Fruit fly (Drosophila melanogaster) whole organism, embryonic: ENCODE data around the gene dod.

Experiments used
- B-H1 ChIP-seq: fragments of 200-800 bp; sonication (Bioruptor generic); IDR thresholded peaks from 3 replicates; pipeline ENCODE4 v1.3.6; 2022; ENCODE audit warnings: missing biosample characterization, missing genetic modification characterization
- CG10209 ChIP-seq: fragments of 200-800 bp; sonication (Bioruptor generic); optimal IDR thresholded peaks from 3 replicates; lab custom pipeline; 2017; ENCODE audit warnings: missing biosample characterization, mild to moderate bottlenecking, missing genetic modification characterization, missing genetic modification reagents
- CG11695 ChIP-seq: fragments of 200-800 bp; sonication (Bioruptor generic); IDR thresholded peaks from 3 replicates; pipeline ENCODE4 v1.3.6; 2022; ENCODE audit warnings: missing biosample characterization, missing genetic modification characterization
- CG11696 ChIP-seq: fragments of 200-800 bp; sonication (Bioruptor generic); IDR thresholded peaks from 2 replicates; pipeline ENCODE4 v1.3.6; 2022; ENCODE audit warnings: missing biosample characterization, missing genetic modification characterization
- CG12104 ChIP-seq: fragments of 200-800 bp; sonication (Bioruptor generic); optimal IDR thresholded peaks from 3 replicates; lab custom pipeline; 2016; ENCODE audit warnings: missing biosample characterization, missing genetic modification characterization
- CG12391 ChIP-seq: fragments of 200-800 bp; sonication (Bioruptor generic); optimal IDR thresholded peaks from 3 replicates; lab custom pipeline; 2018; ENCODE audit warnings: missing biosample characterization, mild to moderate bottlenecking, missing genetic modification characterization, moderate library complexity
- CG15011 ChIP-seq: fragments of 200-800 bp; sonication (Bioruptor generic); optimal IDR thresholded peaks from 3 replicates; lab custom pipeline; 2018; ENCODE audit warnings: missing biosample characterization, mild to moderate bottlenecking, missing genetic modification characterization
- CG15696 ChIP-seq: fragments of 200-800 bp; sonication (Bioruptor generic); optimal IDR thresholded peaks from 2 replicates; lab custom pipeline; 2019; ENCODE audit warnings: missing biosample characterization, mild to moderate bottlenecking, missing genetic modification characterization, moderate library complexity
- CG17361 ChIP-seq: fragments of 200-800 bp; sonication (Bioruptor generic); IDR thresholded peaks from 3 replicates; pipeline ENCODE4 v1.3.6; 2022; ENCODE audit warnings: missing biosample characterization, missing genetic modification characterization
- CG17612 ChIP-seq: fragments of 200-800 bp; sonication (Bioruptor generic); IDR thresholded peaks from 2 replicates; pipeline ENCODE4 v1.3.6; 2022; ENCODE audit warnings: missing biosample characterization, missing genetic modification characterization
- CG17802 ChIP-seq: fragments of 200-800 bp; sonication (Bioruptor generic); optimal IDR thresholded peaks from 2 replicates; lab custom pipeline; 2018; ENCODE audit warnings: missing biosample characterization, mild to moderate bottlenecking, missing genetic modification characterization, moderate library complexity
- CG17912 ChIP-seq: fragments of 200-800 bp; sonication (Bioruptor generic); optimal IDR thresholded peaks from 2 replicates; lab custom pipeline; 2018; ENCODE audit warnings: missing biosample characterization, mild to moderate bottlenecking, missing genetic modification characterization
- CG1832 ChIP-seq: fragments of 200-800 bp; sonication (Bioruptor generic); optimal IDR thresholded peaks from 2 replicates; lab custom pipeline; 2017; ENCODE audit warnings: missing biosample characterization, mild to moderate bottlenecking, missing genetic modification characterization, inconsistent platforms
- CG32772 ChIP-seq: fragments of 200-800 bp; sonication (Bioruptor generic); IDR thresholded peaks from 2 replicates; pipeline ENCODE4 v1.3.6; 2022; ENCODE audit warnings: missing biosample characterization, missing genetic modification characterization
- CG34422 ChIP-seq: fragments of 200-800 bp; sonication (Bioruptor generic); IDR thresholded peaks from 3 replicates; pipeline ENCODE4 v1.3.6; 2022; ENCODE audit warnings: missing biosample characterization, missing genetic modification characterization
- CG3726 ChIP-seq: fragments of 200-800 bp; sonication (Bioruptor generic); IDR thresholded peaks from 3 replicates; pipeline ENCODE4, ENCODE4 v1.3.6; 2022; ENCODE audit warnings: missing biosample characterization, missing genetic modification characterization
- CG5180 ChIP-seq: fragments of 200-800 bp; sonication (Bioruptor generic); optimal IDR thresholded peaks from 3 replicates; lab custom pipeline; 2017; ENCODE audit warnings: missing biosample characterization, missing genetic modification characterization, mild to moderate bottlenecking, moderate library complexity, missing genetic modification reagents
- CG6272 ChIP-seq: fragments of 200-800 bp; sonication (Bioruptor generic); IDR thresholded peaks from 2 replicates; pipeline ENCODE4 v1.3.6; 2022; ENCODE audit warnings: missing biosample characterization, missing genetic modification characterization
- CG7963 ChIP-seq: fragments of 200-800 bp; sonication (Bioruptor generic); IDR thresholded peaks from 3 replicates; pipeline ENCODE4 v1.3.6; 2022; ENCODE audit warnings: missing biosample characterization, missing genetic modification characterization; ENCODE audit not compliant: partially characterized antibody
- CG8290 ChIP-seq, 3 experiments: fragments of 200-800 bp; sonication (Bioruptor generic); optimal IDR thresholded peaks; 2 replicates each; lab custom pipeline; 2016 to 2019; ENCODE audit warnings: missing biosample characterization in 3 of 3, missing genetic modification characterization in 3 of 3, mild to moderate bottlenecking in 2 of 3, moderate library complexity in 1 of 3
- D19B ChIP-seq: fragments of 200-800 bp; sonication (Bioruptor generic); optimal IDR thresholded peaks from 2 replicates; lab custom pipeline; 2017; ENCODE audit warnings: missing biosample characterization, mild to moderate bottlenecking, missing genetic modification characterization
- Dad ChIP-seq: fragments of 200-800 bp; sonication (Bioruptor generic); optimal IDR thresholded peaks from 3 replicates; lab custom pipeline; 2016; ENCODE audit warnings: missing biosample characterization, missing genetic modification characterization
- Dek ChIP-seq: fragments of 200-800 bp; sonication (Bioruptor generic); optimal IDR thresholded peaks from 3 replicates; lab custom pipeline; 2019; ENCODE audit warnings: missing biosample characterization, mild to moderate bottlenecking, missing genetic modification characterization, moderate library complexity
- Dref ChIP-seq: fragments of 200-800 bp; sonication (Bioruptor generic); IDR thresholded peaks from 2 replicates; pipeline ENCODE4 v1.3.6; 2022; ENCODE audit warnings: missing biosample characterization, missing genetic modification characterization
- Eip74EF ChIP-seq, 2 experiments: fragments of 200-800 bp in 1 of 2; fragments of >200 bp in 1 of 2; sonication (Bioruptor generic) in 1 of 2; optimal IDR thresholded peaks; 2 replicates each; lab custom pipeline; 2017 to 2019; ENCODE audit warnings: missing biosample characterization in 2 of 2, missing genetic modification characterization in 2 of 2, mild to moderate bottlenecking in 1 of 2, moderate library complexity in 1 of 2
- Fer1 ChIP-seq: fragments of 200-800 bp; sonication (Bioruptor generic); optimal IDR thresholded peaks from 2 replicates; lab custom pipeline; 2017; ENCODE audit warnings: missing biosample characterization, mild to moderate bottlenecking, missing genetic modification characterization
- HLH54F ChIP-seq: fragments of 200-800 bp; sonication (Bioruptor generic); optimal IDR thresholded peaks from 3 replicates; lab custom pipeline; 2016; ENCODE audit warnings: missing biosample characterization, missing genetic modification characterization
- Hand ChIP-seq: fragments of 200-800 bp; sonication (Bioruptor generic); optimal IDR thresholded peaks from 2 replicates; lab custom pipeline; 2017; ENCODE audit warnings: mild to moderate bottlenecking, missing biosample characterization, missing genetic modification reagents, missing genetic modification characterization
- Lim3 ChIP-seq: fragments of 200-800 bp; sonication (Bioruptor generic); IDR thresholded peaks from 2 replicates; pipeline ENCODE4 v1.3.6; 2022; ENCODE audit warnings: missing biosample characterization, missing genetic modification characterization
- Lpt ChIP-seq: fragments of >200 bp; optimal IDR thresholded peaks from 2 replicates; lab custom pipeline; 2018; ENCODE audit warnings: missing biosample characterization, missing genetic modification characterization
- MBD-R2 ChIP-seq: fragments of 200-800 bp; sonication (Bioruptor generic); IDR thresholded peaks from 2 replicates; pipeline ENCODE4 v1.3.6; 2022; ENCODE audit warnings: missing biosample characterization, missing genetic modification characterization
- NK7.1 ChIP-seq: fragments of 200-800 bp; sonication (Bioruptor generic); optimal IDR thresholded peaks from 3 replicates; lab custom pipeline; 2016; ENCODE audit warnings: missing biosample characterization, missing genetic modification characterization
- Sry-β ChIP-seq: fragments of 200-800 bp; sonication (Bioruptor generic); optimal IDR thresholded peaks from 2 replicates; lab custom pipeline; 2018; ENCODE audit warnings: missing biosample characterization, mild to moderate bottlenecking, missing genetic modification characterization, moderate library complexity
- Sry-δ ChIP-seq: fragments of 200-800 bp; sonication (Bioruptor generic); optimal IDR thresholded peaks from 2 replicates; lab custom pipeline; 2016; ENCODE audit warnings: missing biosample characterization, missing genetic modification characterization
- Taf1 ChIP-seq: fragments of 200-800 bp; sonication (Bioruptor generic); IDR thresholded peaks from 2 replicates; pipeline ENCODE4 v1.3.6; 2022; ENCODE audit warnings: missing biosample characterization, missing genetic modification characterization
- Xbp1 ChIP-seq: fragments of 200-800 bp; sonication (Bioruptor generic); optimal IDR thresholded peaks from 3 replicates; lab custom pipeline; 2016; ENCODE audit warnings: missing biosample characterization, mild to moderate bottlenecking, missing genetic modification characterization
- ara ChIP-seq: fragments of 200-800 bp; sonication (Bioruptor generic); IDR thresholded peaks from 2 replicates; pipeline ENCODE4 v1.3.6; 2022; ENCODE audit warnings: missing biosample characterization, missing genetic modification characterization
- ash1 ChIP-seq: fragments of 200-800 bp; sonication (Bioruptor generic); optimal IDR thresholded peaks from 2 replicates; lab custom pipeline; 2018; ENCODE audit warnings: missing biosample characterization, mild to moderate bottlenecking, missing genetic modification characterization
- bab2 ChIP-seq: fragments of 200-800 bp; sonication (Bioruptor generic); optimal IDR thresholded peaks from 2 replicates; lab custom pipeline; 2016; ENCODE audit warnings: missing biosample characterization, missing genetic modification characterization
- cwo ChIP-seq: fragments of 200-800 bp; sonication (Bioruptor generic); optimal IDR thresholded peaks from 3 replicates; lab custom pipeline; 2017; ENCODE audit warnings: missing biosample characterization, missing genetic modification characterization, mild to moderate bottlenecking, moderate library complexity, missing genetic modification reagents
- da ChIP-seq: fragments of 200-800 bp; sonication (Bioruptor generic); optimal IDR thresholded peaks from 2 replicates; lab custom pipeline; 2016; ENCODE audit warnings: missing biosample characterization, missing genetic modification characterization
- disco-r ChIP-seq: fragments of 200-800 bp; sonication (Bioruptor generic); optimal IDR thresholded peaks from 2 replicates; lab custom pipeline; 2016; ENCODE audit warnings: missing biosample characterization, missing genetic modification characterization
- fru ChIP-seq: fragments of >200 bp; optimal IDR thresholded peaks from 2 replicates; lab custom pipeline; 2017
- nom ChIP-seq: fragments of 200-800 bp; sonication (Bioruptor generic); optimal IDR thresholded peaks from 2 replicates; lab custom pipeline; 2017; ENCODE audit warnings: missing biosample characterization, missing genetic modification characterization, mild to moderate bottlenecking, moderate library complexity, missing genetic modification reagents
- pfk ChIP-seq: fragments of 200-800 bp; sonication (Bioruptor generic); optimal IDR thresholded peaks from 2 replicates; lab custom pipeline; 2018; ENCODE audit warnings: missing biosample characterization, mild to moderate bottlenecking, missing genetic modification characterization, moderate library complexity
- pita ChIP-seq: fragments of 200-800 bp; sonication (Bioruptor generic); optimal IDR thresholded peaks from 2 replicates; lab custom pipeline; 2017; ENCODE audit warnings: missing biosample characterization, mild to moderate bottlenecking, missing genetic modification characterization
- ranshi ChIP-seq: fragments of 200-800 bp; sonication (Bioruptor generic); IDR thresholded peaks from 2 replicates; pipeline ENCODE4 v1.3.6; 2022; ENCODE audit warnings: missing biosample characterization, missing genetic modification characterization
- seq ChIP-seq: fragments of 200-800 bp; sonication (Bioruptor generic); IDR thresholded peaks from 2 replicates; pipeline ENCODE4 v1.3.6; 2022; ENCODE audit warnings: missing biosample characterization, missing genetic modification characterization
- sna ChIP-seq: fragments of 200-800 bp; sonication (Bioruptor generic); IDR thresholded peaks from 2 replicates; pipeline ENCODE4 v1.3.6; 2022; ENCODE audit warnings: missing biosample characterization, missing genetic modification characterization; ENCODE audit not compliant: partially characterized antibody
- trem ChIP-seq: fragments of 200-800 bp; optimal IDR thresholded peaks from 3 replicates; lab custom pipeline; 2019; ENCODE audit warnings: missing biosample characterization, mild to moderate bottlenecking, missing genetic modification characterization, moderate library complexity

The dod gene

DNA sequence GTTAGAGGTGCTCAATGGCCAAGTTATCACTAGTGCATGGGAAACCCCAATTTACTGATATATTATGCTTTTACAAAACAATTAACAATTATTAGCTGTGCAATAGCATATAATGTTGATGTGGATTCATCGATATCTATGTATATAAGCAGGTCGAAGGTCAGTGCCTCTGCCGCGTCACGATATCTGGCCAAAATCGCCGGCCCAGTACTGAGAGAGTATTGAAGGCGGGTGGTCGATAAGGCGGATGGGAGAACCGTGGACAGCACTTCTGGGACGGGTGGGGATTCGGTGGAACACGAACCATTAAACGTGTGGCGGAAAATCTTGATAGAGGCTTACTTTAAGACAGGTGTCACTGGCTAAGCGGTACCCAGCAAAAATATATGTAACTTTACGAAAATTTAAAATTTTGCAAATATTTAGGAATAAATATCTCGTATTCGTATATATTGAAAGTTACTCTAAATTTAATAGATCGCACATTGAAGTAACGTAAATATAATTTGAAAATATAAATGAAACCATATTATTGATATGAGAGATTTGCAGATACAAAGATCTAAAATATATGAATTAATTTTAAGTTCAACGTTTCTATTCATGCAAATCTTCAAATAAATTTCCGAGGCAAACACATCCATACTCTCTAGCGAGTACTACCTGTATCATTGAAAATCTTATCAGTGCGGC is 22.7 kb upstream of the dod start (continued):
- no peak for TF ChIP-seq HLH54F (GFP tag; lab: Kevin White, UChicago)
- no peak for TF ChIP-seq CG12391 (tag; lab: Kevin White, UChicago)
- no peak for TF ChIP-seq Xbp1 (GFP tag; lab: Kevin White, UChicago)
- no peak for TF ChIP-seq CG32772
- TF ChIP-seq NK7.1 (GFP tag; lab: Kevin White, UChicago) = no peak
- no peak for TF ChIP-seq ara
- TF ChIP-seq ash1 (GFP tag; lab: Kevin White, UChicago) = no peak
- no peak for TF ChIP-seq Taf1 (GFP tag; lab: Robert Waterston, UW)
- TF ChIP-seq Sry-δ (GFP tag; lab: Kevin White, UChicago) = no peak
- TF ChIP-seq CG17612 (GFP tag; lab: Robert Waterston, UW) = no peak
- peak; percentile 13 for TF ChIP-seq trem (tag; lab: Kevin White, UChicago)
- TF ChIP-seq nom (GFP tag; lab: Kevin White, UChicago) = no peak
- TF ChIP-seq CG17361 (GFP tag; lab: Robert Waterston, UW) = peak; percentile 88
- TF ChIP-seq Hand = no peak
- TF ChIP-seq fru (lab: Kevin White, UChicago) = no peak
- peak; percentile 23; the same call in 1 of the 3 replicates for TF ChIP-seq CG34422
- peak; percentile 73 for TF ChIP-seq CG12104 (GFP tag; lab: Kevin White, UChicago)
- TF ChIP-seq CG7963 = no peak
- TF ChIP-seq Dad (GFP tag; lab: Kevin White, UChicago) = no peak
- TF ChIP-seq cwo = peak; percentile 92
- TF ChIP-seq da (GFP tag; lab: Kevin White, UChicago) = no peak
- no peak for TF ChIP-seq CG8290 (GFP tag; optimal IDR thresholded peaks at IDR 0.05; lab: Kevin White, UChicago)
- no peak for TF ChIP-seq CG8290 (tag; optimal IDR thresholded peaks at IDR 0.05; lab: Kevin White, UChicago)
- TF ChIP-seq seq (GFP tag; lab: Robert Waterston, UW) = no peak
- no peak for TF ChIP-seq B-H1 (GFP tag; lab: Robert Waterston, UW)
- no peak for TF ChIP-seq disco-r (GFP tag; lab: Kevin White, UChicago)
- TF ChIP-seq CG17912 (GFP tag; lab: Kevin White, UChicago) = no peak
- TF ChIP-seq pita (GFP tag; lab: Kevin White, UChicago) = no peak
- no peak for TF ChIP-seq CG5180
- TF ChIP-seq Dref (GFP tag; lab: Robert Waterston, UW) = no peak
- peak; percentile 82 for TF ChIP-seq pfk (GFP tag; lab: Kevin White, UChicago)
- no peak for TF ChIP-seq Lim3 (GFP tag; lab: Robert Waterston, UW)
- peak; percentile 40 for TF ChIP-seq CG15696 (tag; lab: Kevin White, UChicago)
- no peak for TF ChIP-seq Lpt (GFP tag; lab: Kevin White, UChicago)
- TF ChIP-seq CG1832 (GFP tag; lab: Kevin White, UChicago) = no peak
- peak; percentile 50 for TF ChIP-seq D19B (GFP tag; lab: Kevin White, UChicago)
- TF ChIP-seq Dek (tag; lab: Kevin White, UChicago) = no peak
- no peak for TF ChIP-seq CG17802
- TF ChIP-seq CG3726 (GFP tag; lab: Robert Waterston, UW) = no peak
- no peak for TF ChIP-seq bab2 (GFP tag; lab: Kevin White, UChicago)
- peak; percentile 60; the same call in 1 of the 3 replicates for TF ChIP-seq CG11695
- TF ChIP-seq CG11696 (GFP tag; lab: Robert Waterston, UW) = no peak
- TF ChIP-seq sna (GFP tag; lab: Robert Waterston, UW) = no peak
- peak; percentile 56 for TF ChIP-seq CG15011
- peak; percentile 82 for TF ChIP-seq Fer1 (GFP tag; lab: Kevin White, UChicago)
- TF ChIP-seq Sry-β (GFP tag; lab: Kevin White, UChicago) = no peak
- no peak; the same call in 1 of the 2 replicates for TF ChIP-seq MBD-R2 (GFP tag; lab: Robert Waterston, UW)
- TF ChIP-seq ranshi (GFP tag; lab: Robert Waterston, UW) = 0 out of 2 replicates have a peak, but pooled peaks have one; percentile 43
- no peak for TF ChIP-seq Eip74EF (GFP tag; optimal IDR thresholded peaks at IDR 0.05; lab: Kevin White, UChicago)
- TF ChIP-seq CG6272 (GFP tag; lab: Robert Waterston, UW) = no peak; the same call in 1 of the 2 replicates
- peak; percentile 64 for TF ChIP-seq CG10209 (GFP tag; lab: Kevin White, UChicago)
